Fruit fly (Drosophila melanogaster) whole organism, wandering third instar larva: ENCODE measurements around the gene Cpr72Eb.
A peak's percentile ranks its signal among the peaks of the same experiment; 100 is the strongest.

Experiments used
- Abd-B ChIP-seq: fragments of >200 bp; optimal IDR thresholded peaks from 2 replicates; lab custom pipeline; 2017; ENCODE audit warnings: missing biosample characterization, missing genetic modification characterization
- CG9705 ChIP-seq: fragments of 200-800 bp; sonication (Bioruptor generic); optimal IDR thresholded peaks from 2 replicates; lab custom pipeline; 2018; ENCODE audit warnings: missing biosample characterization, mild to moderate bottlenecking, missing genetic modification characterization
- Dfd ChIP-seq: fragments of >200 bp; optimal IDR thresholded peaks from 2 replicates; lab custom pipeline; 2017; ENCODE audit warnings: missing biosample characterization, missing genetic modification characterization
- Jra ChIP-seq: sonication (Bioruptor generic); optimal IDR thresholded peaks from 2 replicates; lab custom pipeline; 2016; ENCODE audit warnings: missing biosample characterization, missing genetic modification characterization
- Myc ChIP-seq: fragments of >200 bp; optimal IDR thresholded peaks from 2 replicates; lab custom pipeline; 2017
- OdsH ChIP-seq: fragments of 200-800 bp; sonication (Bioruptor generic); optimal IDR thresholded peaks from 2 replicates; lab custom pipeline; 2016; ENCODE audit warnings: missing biosample characterization, mild to moderate bottlenecking, missing genetic modification characterization
- Rel ChIP-seq, 2 experiments: fragments of 200-800 bp; sonication (Bioruptor generic) in 1 of 2; optimal IDR thresholded peaks; 2 replicates in 1 of 2; 3 replicates in 1 of 2; lab custom pipeline; 2016 to 2019; ENCODE audit warnings: mild to moderate bottlenecking in 2 of 2, missing biosample characterization in 2 of 2, missing genetic modification characterization in 2 of 2, moderate library complexity in 1 of 2
- h ChIP-seq: fragments of 200-800 bp; sonication (Bioruptor generic); optimal IDR thresholded peaks from 3 replicates; lab custom pipeline; 2016; ENCODE audit warnings: missing biosample characterization, mild to moderate bottlenecking, missing genetic modification characterization
- pan ChIP-seq: fragments of >200 bp; optimal IDR thresholded peaks from 2 replicates; lab custom pipeline; 2017
- usp ChIP-seq: fragments of >200 bp; optimal IDR thresholded peaks from 2 replicates; lab custom pipeline; 2017; ENCODE audit warnings: missing biosample characterization, missing genetic modification characterization

DNA sequence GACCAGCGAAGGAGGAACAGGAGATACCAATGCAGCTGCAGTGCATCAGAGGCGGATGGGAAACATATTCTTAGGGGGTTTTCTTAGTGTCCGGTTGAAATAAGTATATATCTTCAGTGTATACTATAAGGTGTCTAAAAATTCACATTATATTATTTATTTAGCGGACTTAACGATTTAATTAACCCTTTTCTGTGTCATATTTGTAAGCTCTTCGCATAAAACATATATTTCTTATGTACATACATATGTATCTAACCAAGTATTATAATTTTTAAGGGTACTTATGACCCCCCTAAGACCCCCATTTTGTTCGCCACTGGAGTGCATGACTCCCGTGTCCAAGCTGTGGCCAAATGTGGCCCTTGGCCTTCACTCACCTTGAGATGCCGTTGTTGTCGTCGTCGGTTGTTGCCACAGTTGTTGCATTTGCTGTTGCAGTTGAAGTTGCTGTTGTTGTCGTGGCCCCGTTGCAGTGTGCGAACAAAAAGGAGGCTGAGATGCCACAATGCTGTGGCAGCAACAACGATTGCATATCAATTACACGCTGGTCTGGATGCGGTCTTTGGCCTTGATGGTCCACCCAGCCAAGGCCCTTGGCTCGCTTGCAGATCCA is 3.4 kb upstream of the Cpr72Eb start:
- no peak for TF ChIP-seq Jra (GFP tag; lab: Kevin White, UChicago)
- TF ChIP-seq Rel (GFP tag; optimal IDR thresholded peaks at IDR 0.05; lab: Kevin White, UChicago), result no peak
- no peak for TF ChIP-seq Rel (tag; optimal IDR thresholded peaks at IDR 0.05; lab: Kevin White, UChicago)
- peak; percentile 69 for TF ChIP-seq h (GFP tag; lab: Kevin White, UChicago)
- no peak for TF ChIP-seq Myc (lab: Kevin White, UChicago)
- TF ChIP-seq usp (GFP tag; lab: Kevin White, UChicago), result no peak
- peak; percentile 15 for TF ChIP-seq CG9705 (GFP tag; lab: Kevin White, UChicago)
- TF ChIP-seq Abd-B (GFP tag; lab: Kevin White, UChicago), result no peak
- TF ChIP-seq Dfd (GFP tag; lab: Kevin White, UChicago), result no peak
- no peak for TF ChIP-seq pan
- TF ChIP-seq OdsH (GFP tag; lab: Kevin White, UChicago), result peak; percentile 59
